Worm (Caenorhabditis elegans) whole organism, L1 larva: ENCODE measurements around the gene C08F11.3.

Experiments used
- ces-1 ChIP-seq: fragments of 150-350 bp; optimal IDR thresholded peaks from 2 replicates; lab custom pipeline; 2014; ENCODE audit warnings: missing biosample characterization, missing genetic modification reagents, missing genetic modification characterization
- efl-3 ChIP-seq: fragments of 200-800 bp; sonication (Bioruptor generic); optimal IDR thresholded peaks from 2 replicates; lab custom pipeline; 2018; ENCODE audit warnings: mild to moderate bottlenecking, missing genetic modification characterization, missing compliant biosample characterization
- elt-3 ChIP-seq, 6 experiments: fragments of 150-350 bp in 1 of 6; sonication (generic microtip); optimal IDR thresholded peaks; 2 replicates each; lab custom pipeline; 2017 to 2018; ENCODE audit warnings: missing biosample characterization in 6 of 6, missing genetic modification characterization in 6 of 6, inconsistent platforms in 1 of 6
- nhr-47 ChIP-seq: sonication (generic microtip); optimal IDR thresholded peaks from 2 replicates; lab custom pipeline; 2016; ENCODE audit warnings: mild to moderate bottlenecking, missing genetic modification characterization, moderate library complexity, missing compliant biosample characterization
- unc-62 ChIP-seq: fragments of 150-350 bp; optimal IDR thresholded peaks from 2 replicates; lab custom pipeline; 2014; ENCODE audit warnings: missing biosample characterization, missing genetic modification reagents, missing genetic modification characterization
- zag-1 ChIP-seq: fragments of 150-350 bp; optimal IDR thresholded peaks from 2 replicates; lab custom pipeline; 2014; ENCODE audit warnings: missing biosample characterization, missing genetic modification characterization

DNA sequence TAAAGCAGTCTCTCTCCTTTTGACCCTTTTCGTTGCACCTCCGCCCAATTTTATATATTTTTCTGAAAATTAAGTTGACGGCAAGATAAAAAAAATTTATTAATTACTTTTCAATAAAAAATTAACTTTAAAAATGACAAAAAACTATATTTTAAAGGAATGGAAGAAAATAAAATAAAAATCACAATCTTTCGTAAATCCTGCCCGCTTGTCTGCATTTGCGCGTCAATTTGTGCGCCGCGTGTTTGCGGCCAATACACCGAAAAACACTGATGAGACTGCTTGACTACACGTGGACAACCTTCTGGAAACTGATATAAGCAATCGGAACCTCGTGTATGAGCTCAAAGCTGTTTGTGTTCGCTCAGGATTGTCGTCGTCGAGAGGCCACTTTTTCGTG is 17.7 kb downstream of the C08F11.3 start, which contains the start of gene C08F11.7:
- TF ChIP-seq unc-62 (GFP tag; lab: Kevin White, UChicago), result no peak
- no peak for TF ChIP-seq elt-3 (tag; optimal IDR thresholded peaks at IDR 0.05; lab: Kevin White, UChicago)
- no peak for TF ChIP-seq ces-1 (GFP tag; lab: Kevin White, UChicago)
- no peak for TF ChIP-seq efl-3 (GFP tag; lab: Kevin White, UChicago)
- no peak for TF ChIP-seq nhr-47
- TF ChIP-seq zag-1, result no peak
